Fruit fly (Drosophila melanogaster) whole organism, embryonic: Measurements from ENCODE around the gene CG46314.
A peak's percentile ranks its signal among the peaks of the same experiment; 100 is the strongest.

Experiments used
- Atf-2 ChIP-seq: fragments of 200-800 bp; sonication (Bioruptor generic); optimal IDR thresholded peaks from 2 replicates; lab custom pipeline; 2016; ENCODE audit warnings: missing biosample characterization, missing genetic modification characterization
- Awh ChIP-seq: fragments of 200-800 bp; sonication (Bioruptor generic); IDR thresholded peaks from 2 replicates; pipeline ENCODE4, ENCODE4 v1.3.6; 2022; ENCODE audit warnings: missing biosample characterization, missing genetic modification characterization
- CG10321 ChIP-seq: fragments of 200-800 bp; sonication (Bioruptor generic); IDR thresholded peaks from 2 replicates; pipeline ENCODE4 v1.3.6; 2022; ENCODE audit warnings: missing biosample characterization, missing genetic modification characterization
- CG10462 ChIP-seq: fragments of 200-800 bp; sonication (Bioruptor generic); optimal IDR thresholded peaks from 2 replicates; lab custom pipeline; 2016; ENCODE audit warnings: missing biosample characterization, missing genetic modification characterization
- CG17912 ChIP-seq: fragments of 200-800 bp; sonication (Bioruptor generic); optimal IDR thresholded peaks from 2 replicates; lab custom pipeline; 2018; ENCODE audit warnings: missing biosample characterization, mild to moderate bottlenecking, missing genetic modification characterization
- CG1832 ChIP-seq: fragments of 200-800 bp; sonication (Bioruptor generic); optimal IDR thresholded peaks from 2 replicates; lab custom pipeline; 2017; ENCODE audit warnings: missing biosample characterization, mild to moderate bottlenecking, missing genetic modification characterization, inconsistent platforms
- CG2120 ChIP-seq: fragments of 200-800 bp; sonication (Bioruptor generic); optimal IDR thresholded peaks from 3 replicates; lab custom pipeline; 2016; ENCODE audit warnings: missing biosample characterization, missing genetic modification characterization
- CG2678 ChIP-seq: fragments of 200-800 bp; sonication (Bioruptor generic); optimal IDR thresholded peaks from 3 replicates; lab custom pipeline; 2019; ENCODE audit warnings: missing biosample characterization, mild to moderate bottlenecking, missing genetic modification characterization, moderate library complexity
- CG2889 ChIP-seq: fragments of 200-800 bp; sonication (Bioruptor generic); IDR thresholded peaks from 3 replicates; pipeline ENCODE4 v1.3.6; 2022; ENCODE audit warnings: missing biosample characterization, missing genetic modification characterization
- CG42726 ChIP-seq: fragments of 200-800 bp; sonication (Bioruptor generic); IDR thresholded peaks from 2 replicates; pipeline ENCODE4 v1.3.6; 2022; ENCODE audit warnings: missing biosample characterization, missing genetic modification characterization; ENCODE audit not compliant: partially characterized antibody
- CG4617 ChIP-seq: fragments of 200-800 bp; sonication (Bioruptor generic); optimal IDR thresholded peaks from 3 replicates; lab custom pipeline; 2016; ENCODE audit warnings: missing biosample characterization, missing genetic modification characterization, borderline replicate concordance
- CG5180 ChIP-seq: fragments of 200-800 bp; sonication (Bioruptor generic); optimal IDR thresholded peaks from 3 replicates; lab custom pipeline; 2017; ENCODE audit warnings: missing biosample characterization, missing genetic modification characterization, mild to moderate bottlenecking, moderate library complexity, missing genetic modification reagents
- CG6813 ChIP-seq: fragments of 200-800 bp; sonication (Bioruptor generic); optimal IDR thresholded peaks from 2 replicates; lab custom pipeline; 2017; ENCODE audit warnings: missing biosample characterization, missing genetic modification characterization, mild to moderate bottlenecking, moderate library complexity, missing genetic modification reagents
- CG7745 ChIP-seq: fragments of 200-800 bp; sonication (Bioruptor generic); optimal IDR thresholded peaks from 2 replicates; lab custom pipeline; 2018; ENCODE audit warnings: missing biosample characterization, mild to moderate bottlenecking, missing genetic modification characterization, moderate library complexity
- Chrac-16 ChIP-seq: fragments of 200-800 bp; sonication (Bioruptor generic); optimal IDR thresholded peaks from 3 replicates; lab custom pipeline; 2016; ENCODE audit warnings: missing biosample characterization, missing genetic modification characterization
- Doc2 ChIP-seq: fragments of 200-800 bp; sonication (Bioruptor generic); IDR thresholded peaks from 2 replicates; pipeline ENCODE4 v1.3.6; 2022; ENCODE audit warnings: missing biosample characterization, missing genetic modification characterization
- E2f1 ChIP-seq: fragments of 200-800 bp; sonication (Bioruptor generic); IDR thresholded peaks from 2 replicates; pipeline ENCODE4 v1.3.6; 2022; ENCODE audit warnings: missing biosample characterization, missing genetic modification characterization
- Eip74EF ChIP-seq, 2 experiments: fragments of 200-800 bp in 1 of 2; fragments of >200 bp in 1 of 2; sonication (Bioruptor generic) in 1 of 2; optimal IDR thresholded peaks; 2 replicates each; lab custom pipeline; 2017 to 2019; ENCODE audit warnings: missing biosample characterization in 2 of 2, missing genetic modification characterization in 2 of 2, mild to moderate bottlenecking in 1 of 2, moderate library complexity in 1 of 2
- H2.0 ChIP-seq: fragments of 200-800 bp; sonication (Bioruptor generic); IDR thresholded peaks from 2 replicates; pipeline ENCODE4 v1.3.6; 2022; ENCODE audit warnings: missing biosample characterization, missing genetic modification characterization
- Hand ChIP-seq: fragments of 200-800 bp; sonication (Bioruptor generic); optimal IDR thresholded peaks from 2 replicates; lab custom pipeline; 2017; ENCODE audit warnings: mild to moderate bottlenecking, missing biosample characterization, missing genetic modification reagents, missing genetic modification characterization
- Hr51 ChIP-seq, 2 experiments: fragments of 200-800 bp; sonication (Bioruptor generic); optimal IDR thresholded peaks; 2 replicates in 1 of 2; 3 replicates in 1 of 2; lab custom pipeline; 2016 to 2018; ENCODE audit warnings: missing biosample characterization in 2 of 2, missing genetic modification characterization in 2 of 2, mild to moderate bottlenecking in 1 of 2, moderate library complexity in 1 of 2
- Hsf ChIP-seq: fragments of 200-800 bp; sonication (Bioruptor generic); optimal IDR thresholded peaks from 3 replicates; lab custom pipeline; 2016; ENCODE audit warnings: missing biosample characterization, missing genetic modification characterization
- Kr ChIP-seq: fragments of 200-800 bp; sonication (Bioruptor generic); optimal IDR thresholded peaks from 2 replicates; lab custom pipeline; 2017; ENCODE audit warnings: missing biosample characterization, mild to moderate bottlenecking, missing genetic modification characterization
- MESR4 ChIP-seq: fragments of 200-800 bp; sonication (Bioruptor generic); optimal IDR thresholded peaks from 2 replicates; lab custom pipeline; 2018; ENCODE audit warnings: missing biosample characterization, mild to moderate bottlenecking, missing genetic modification characterization, moderate library complexity
- Mad ChIP-seq: fragments of 200-800 bp; sonication (Bioruptor generic); optimal IDR thresholded peaks from 2 replicates; lab custom pipeline; 2016; ENCODE audit warnings: missing biosample characterization, missing genetic modification characterization
- Myb ChIP-seq: fragments of 200-800 bp; sonication (Bioruptor generic); optimal IDR thresholded peaks from 2 replicates; lab custom pipeline; 2016; ENCODE audit warnings: missing biosample characterization, missing genetic modification characterization
- NK7.1 ChIP-seq: fragments of 200-800 bp; sonication (Bioruptor generic); optimal IDR thresholded peaks from 3 replicates; lab custom pipeline; 2016; ENCODE audit warnings: missing biosample characterization, missing genetic modification characterization
- Spps ChIP-seq: fragments of 200-800 bp; sonication (Bioruptor generic); optimal IDR thresholded peaks from 2 replicates; lab custom pipeline; 2018; ENCODE audit warnings: missing biosample characterization, mild to moderate bottlenecking, missing genetic modification characterization
- Sry-δ ChIP-seq: fragments of 200-800 bp; sonication (Bioruptor generic); optimal IDR thresholded peaks from 2 replicates; lab custom pipeline; 2016; ENCODE audit warnings: missing biosample characterization, missing genetic modification characterization
- Xrp1 ChIP-seq: fragments of 200-800 bp; sonication (Bioruptor generic); IDR thresholded peaks from 2 replicates; pipeline ENCODE4 v1.3.6; 2022; ENCODE audit warnings: missing biosample characterization, missing genetic modification characterization
- amos ChIP-seq: fragments of 200-800 bp; sonication (Bioruptor generic); IDR thresholded peaks from 2 replicates; pipeline ENCODE4 v1.3.6; 2022; ENCODE audit warnings: missing biosample characterization, missing genetic modification characterization; ENCODE audit not compliant: partially characterized antibody
- bcd ChIP-seq: fragments of 200-800 bp; sonication (Bioruptor generic); optimal IDR thresholded peaks from 2 replicates; lab custom pipeline; 2017; ENCODE audit warnings: missing biosample characterization, mild to moderate bottlenecking, missing genetic modification characterization
- dimm ChIP-seq: fragments of 200-800 bp; sonication (Bioruptor generic); IDR thresholded peaks from 2 replicates; pipeline ENCODE4 v1.3.6; 2022; ENCODE audit warnings: missing biosample characterization, missing genetic modification characterization
- dysf ChIP-seq: fragments of 200-800 bp; sonication (Bioruptor generic); IDR thresholded peaks from 3 replicates; pipeline ENCODE4 v1.3.6; 2022; ENCODE audit warnings: missing biosample characterization, missing genetic modification characterization
- fd96Cb ChIP-seq: fragments of 200-800 bp; sonication (Bioruptor generic); optimal IDR thresholded peaks from 2 replicates; lab custom pipeline; 2018; ENCODE audit warnings: missing biosample characterization, mild to moderate bottlenecking, missing genetic modification characterization, moderate library complexity
- gce ChIP-seq: fragments of 200-800 bp; sonication (Bioruptor generic); IDR thresholded peaks from 3 replicates; pipeline ENCODE4 v1.3.6; 2022; ENCODE audit warnings: missing biosample characterization, missing genetic modification characterization
- grau ChIP-seq: fragments of 200-800 bp; optimal IDR thresholded peaks from 3 replicates; lab custom pipeline; 2019; ENCODE audit warnings: missing biosample characterization, mild to moderate bottlenecking, missing genetic modification characterization, moderate library complexity
- gt ChIP-seq: fragments of 200-800 bp; sonication (Bioruptor generic); IDR thresholded peaks from 2 replicates; pipeline ENCODE4 v1.3.6; 2022; ENCODE audit warnings: missing biosample characterization, missing genetic modification characterization
- inv ChIP-seq: fragments of 200-800 bp; sonication (Bioruptor generic); IDR thresholded peaks from 2 replicates; pipeline ENCODE4 v1.3.6; 2022; ENCODE audit warnings: missing biosample characterization, missing genetic modification characterization; ENCODE audit not compliant: partially characterized antibody
- lilli ChIP-seq: fragments of 200-800 bp; sonication (Bioruptor generic); optimal IDR thresholded peaks from 3 replicates; lab custom pipeline; 2016; ENCODE audit warnings: missing biosample characterization, missing genetic modification characterization
- nerfin-2 ChIP-seq: fragments of 200-800 bp; sonication (Bioruptor generic); IDR thresholded peaks from 2 replicates; pipeline ENCODE4 v1.3.6; 2022; ENCODE audit warnings: missing biosample characterization, missing genetic modification characterization; ENCODE audit not compliant: partially characterized antibody
- pita ChIP-seq: fragments of 200-800 bp; sonication (Bioruptor generic); optimal IDR thresholded peaks from 2 replicates; lab custom pipeline; 2017; ENCODE audit warnings: missing biosample characterization, mild to moderate bottlenecking, missing genetic modification characterization
- row ChIP-seq: fragments of 200-800 bp; sonication (Bioruptor generic); IDR thresholded peaks from 3 replicates; pipeline ENCODE4 v1.3.6; 2022; ENCODE audit warnings: missing biosample characterization, missing genetic modification characterization
- scrt ChIP-seq: fragments of 200-800 bp; sonication (Bioruptor generic); optimal IDR thresholded peaks from 2 replicates; lab custom pipeline; 2018; ENCODE audit warnings: missing biosample characterization, mild to moderate bottlenecking, missing genetic modification characterization, moderate library complexity
- slou ChIP-seq: fragments of 200-800 bp; sonication (Bioruptor generic); optimal IDR thresholded peaks from 3 replicates; lab custom pipeline; 2016; ENCODE audit warnings: missing biosample characterization, missing genetic modification characterization
- sob ChIP-seq: fragments of 200-800 bp; sonication (Bioruptor generic); IDR thresholded peaks from 2 replicates; pipeline ENCODE4 v1.3.6; 2022; ENCODE audit warnings: missing biosample characterization, missing genetic modification characterization
- stc ChIP-seq: fragments of 200-800 bp; sonication (Bioruptor generic); IDR thresholded peaks from 2 replicates; pipeline ENCODE4 v1.3.6; 2022; ENCODE audit warnings: missing biosample characterization, missing genetic modification characterization
- tup ChIP-seq: fragments of 200-800 bp; sonication (Bioruptor generic); optimal IDR thresholded peaks from 2 replicates; lab custom pipeline; 2016; ENCODE audit warnings: missing biosample characterization, mild to moderate bottlenecking, missing genetic modification characterization, moderate library complexity
- vnd ChIP-seq: fragments of 200-800 bp; sonication (Bioruptor generic); IDR thresholded peaks from 3 replicates; pipeline ENCODE4 v1.3.6; 2022; ENCODE audit warnings: missing biosample characterization, missing genetic modification characterization; ENCODE audit not compliant: partially characterized antibody
- zen ChIP-seq: fragments of 200-800 bp; sonication (Bioruptor generic); optimal IDR thresholded peaks from 3 replicates; lab custom pipeline; 2018; ENCODE audit warnings: missing biosample characterization, mild to moderate bottlenecking, missing genetic modification characterization, moderate library complexity

The CG46314 gene

DNA sequence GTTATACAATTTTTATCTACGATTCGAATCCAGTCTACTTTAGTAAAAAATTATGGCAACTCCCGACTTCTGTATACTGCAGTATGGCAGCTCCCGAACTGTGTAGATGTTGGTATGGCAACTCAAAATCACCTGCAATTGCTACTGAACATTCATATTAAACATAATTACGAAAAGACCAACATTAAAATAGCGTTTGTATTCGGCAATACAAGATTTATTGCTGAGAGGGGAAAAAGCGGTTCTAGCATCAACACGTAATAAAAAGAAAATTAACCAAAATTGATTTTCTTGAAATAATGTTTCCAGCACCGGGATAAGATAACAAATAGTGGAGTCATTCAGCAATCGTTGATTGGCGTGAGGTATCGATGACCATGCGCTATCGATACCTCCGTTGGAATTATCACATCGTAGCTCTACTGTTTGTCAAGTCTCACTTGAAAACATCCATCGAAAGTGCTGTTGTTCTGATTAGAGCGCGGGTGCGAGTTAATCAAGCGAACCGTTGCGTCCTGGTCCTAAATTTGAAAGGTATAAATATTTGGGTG is 30.1 kb downstream of the CG46314 start, which contains the start of gene Tsp39D (continued):
- TF ChIP-seq Mad (no peak), CG10321 (no peak), row (GFP tag; lab: Robert Waterston, UW) (peak; percentile 24; the same call in 1 of the 3 replicates), Hsf (GFP tag; lab: Kevin White, UChicago) (no peak), vnd (peak; percentile 94), bcd (GFP tag; lab: Kevin White, UChicago) (no peak), Sry-δ (GFP tag; lab: Kevin White, UChicago) (peak; percentile 88), Hr51 (GFP tag; optimal IDR thresholded peaks at IDR 0.05; lab: Kevin White, UChicago) (no peak), fd96Cb (tag; lab: Kevin White, UChicago) (no peak), H2.0 (no peak), Eip74EF (GFP tag; optimal IDR thresholded peaks at IDR 0.05; lab: Kevin White, UChicago) (no peak), Xrp1 (no peak), Chrac-16 (no peak), tup (GFP tag; lab: Kevin White, UChicago) (no peak), lilli (GFP tag; lab: Kevin White, UChicago) (peak; percentile 33), NK7.1 (no peak), Hand (GFP tag; lab: Kevin White, UChicago) (no peak), dysf (GFP tag; lab: Robert Waterston, UW) (no peak), inv (GFP tag; lab: Robert Waterston, UW) (peak; percentile 87), stc (GFP tag; lab: Robert Waterston, UW) (no peak), Awh (GFP tag; lab: Robert Waterston, UW) (no peak), grau (no peak), Spps (tag; lab: Kevin White, UChicago) (no peak), CG6813 (no peak), zen (tag; lab: Kevin White, UChicago) (peak; percentile 39), nerfin-2 (GFP tag; lab: Robert Waterston, UW) (peak; percentile 85), CG2889 (GFP tag; lab: Robert Waterston, UW) (no peak), Kr (no peak), CG4617 (GFP tag; lab: Kevin White, UChicago) (peak; percentile 27), E2f1 (no peak), gce (GFP tag; lab: Robert Waterston, UW) (no peak), CG7745 (tag; lab: Kevin White, UChicago) (no peak), CG2120 (peak; percentile 29), slou (GFP tag; lab: Kevin White, UChicago) (no peak), pita (GFP tag; lab: Kevin White, UChicago) (peak; percentile 49), CG5180 (GFP tag; lab: Kevin White, UChicago) (no peak), dimm (GFP tag; lab: Robert Waterston, UW) (no peak), Myb (peak; percentile 71), Atf-2 (no peak), scrt (GFP tag; lab: Kevin White, UChicago) (no peak), CG1832 (no peak), MESR4 (GFP tag; lab: Kevin White, UChicago) (peak; percentile 70), CG42726 (GFP tag; lab: Robert Waterston, UW) (peak; percentile 95), CG2678 (tag; lab: Kevin White, UChicago) (no peak), CG17912 (GFP tag; lab: Kevin White, UChicago) (no peak), sob (GFP tag; lab: Robert Waterston, UW) (no peak), CG10462 (GFP tag; lab: Kevin White, UChicago) (no peak), gt (GFP tag; lab: Robert Waterston, UW) (no peak), amos (peak; percentile 96), Doc2 (no peak)
